Worm (Caenorhabditis elegans) whole organism, mixed stage, embryonic: ENCODE measurements around the gene pfn-2.

Experiments
- ceh-39 ChIP-seq: fragments of 150-350 bp; optimal IDR thresholded peaks from 2 replicates; lab custom pipeline; 2014; ENCODE audit warnings: missing biosample characterization, missing genetic modification characterization
- mab-5 ChIP-seq: fragments of 150-350 bp; optimal IDR thresholded peaks from 2 replicates; lab custom pipeline; 2014; ENCODE audit warnings: missing biosample characterization, missing genetic modification characterization
- unc-62 ChIP-seq: fragments of 150-350 bp; optimal IDR thresholded peaks from 2 replicates; lab custom pipeline; 2014; ENCODE audit warnings: missing biosample characterization, missing genetic modification reagents, missing genetic modification characterization

pfn-2 gene

ce11 chrX:5303500-5303899, 50.4 kb downstream of the pfn-2 start, which contains the start of gene ags-3:
ags-3 (minus strand) TSS chrX:5303600.
- TF ChIP-seq mab-5: no peak
- TF ChIP-seq ceh-39 (tag; lab: Kevin White, UChicago): no peak
- no peak for TF ChIP-seq unc-62 (GFP tag; lab: Kevin White, UChicago)
